Worm (Caenorhabditis elegans) whole organism, L2 larva: ENCODE data around the gene R06B10.7.

Source experiments
- ama-1 ChIP-seq: fragments of 150-350 bp; optimal IDR thresholded peaks from 2 replicates; lab custom pipeline; 2018; ENCODE audit warnings: inconsistent platforms
- ceh-16 ChIP-seq: fragments of 150-350 bp; optimal IDR thresholded peaks from 2 replicates; lab custom pipeline; 2014; ENCODE audit warnings: missing biosample characterization, missing genetic modification characterization
- dmd-4 ChIP-seq: sonication (generic microtip); optimal IDR thresholded peaks from 2 replicates; lab custom pipeline; 2017; ENCODE audit warnings: missing biosample characterization, missing genetic modification characterization
- fos-1 ChIP-seq: fragments of 150-350 bp; optimal IDR thresholded peaks from 2 replicates; lab custom pipeline; 2014; ENCODE audit warnings: missing biosample characterization, missing genetic modification characterization
- nhr-12 ChIP-seq: fragments of 150-350 bp; optimal IDR thresholded peaks from 2 replicates; lab custom pipeline; 2014; ENCODE audit warnings: missing biosample characterization, missing genetic modification characterization
- peb-1 ChIP-seq: fragments of 150-350 bp; optimal IDR thresholded peaks from 2 replicates; lab custom pipeline; 2014; ENCODE audit warnings: missing biosample characterization, missing genetic modification characterization
- sma-3 ChIP-seq: sonication (generic microtip); optimal IDR thresholded peaks from 2 replicates; lab custom pipeline; 2016; ENCODE audit warnings: missing genetic modification reagents, missing genetic modification characterization, missing compliant biosample characterization
- snpc-4 ChIP-seq: fragments of 150-350 bp; optimal IDR thresholded peaks from 2 replicates; lab custom pipeline; 2014; ENCODE audit warnings: missing biosample characterization, missing genetic modification characterization
- unc-62 ChIP-seq: fragments of 150-350 bp; optimal IDR thresholded peaks from 2 replicates; lab custom pipeline; 2014; ENCODE audit warnings: missing biosample characterization, missing genetic modification reagents, missing genetic modification characterization
- ztf-11 ChIP-seq: sonication (generic microtip); optimal IDR thresholded peaks from 2 replicates; lab custom pipeline; 2017; ENCODE audit warnings: missing biosample characterization, missing genetic modification characterization

DNA sequence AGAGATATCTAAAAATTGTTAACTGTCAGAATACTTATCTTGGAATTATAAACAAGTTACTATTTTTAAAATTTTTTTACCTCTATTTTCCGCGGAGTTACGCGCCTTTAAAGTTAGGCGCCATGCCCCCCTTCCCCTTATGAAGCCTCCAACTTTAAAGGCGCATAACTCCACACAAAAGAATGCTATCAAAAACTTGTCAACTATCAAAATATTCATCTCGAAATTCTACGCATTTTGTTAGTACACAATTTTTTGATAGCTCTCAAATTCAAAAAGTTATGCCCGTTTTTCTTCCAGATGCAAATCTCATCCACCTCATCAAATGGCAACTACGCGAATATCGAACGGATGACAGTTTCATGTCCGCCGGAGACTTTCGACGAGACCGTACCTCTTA lies 18.2 kb downstream of the R06B10.7 start, which contains the start of gene tbc-10:
- TF ChIP-seq fos-1 (tag; lab: Kevin White, UChicago) = no peak
- TF ChIP-seq unc-62 (GFP tag; lab: Kevin White, UChicago) = no peak
- TF ChIP-seq dmd-4 (tag; lab: Kevin White, UChicago) = no peak
- TF ChIP-seq sma-3 (GFP tag; lab: Kevin White, UChicago) = no peak
- no peak for TF ChIP-seq peb-1 (tag; lab: Kevin White, UChicago)
- no peak for TF ChIP-seq ama-1 (lab: Kevin White, UChicago)
- TF ChIP-seq ceh-16 (tag; lab: Kevin White, UChicago) = no peak
- TF ChIP-seq nhr-12 (tag; lab: Kevin White, UChicago) = no peak
- no peak for TF ChIP-seq snpc-4 (tag; lab: Kevin White, UChicago)
- TF ChIP-seq ztf-11 (tag; lab: Kevin White, UChicago) = no peak
